Worm (Caenorhabditis elegans): ENCODE results near the gene nhr-195.

DNA sequence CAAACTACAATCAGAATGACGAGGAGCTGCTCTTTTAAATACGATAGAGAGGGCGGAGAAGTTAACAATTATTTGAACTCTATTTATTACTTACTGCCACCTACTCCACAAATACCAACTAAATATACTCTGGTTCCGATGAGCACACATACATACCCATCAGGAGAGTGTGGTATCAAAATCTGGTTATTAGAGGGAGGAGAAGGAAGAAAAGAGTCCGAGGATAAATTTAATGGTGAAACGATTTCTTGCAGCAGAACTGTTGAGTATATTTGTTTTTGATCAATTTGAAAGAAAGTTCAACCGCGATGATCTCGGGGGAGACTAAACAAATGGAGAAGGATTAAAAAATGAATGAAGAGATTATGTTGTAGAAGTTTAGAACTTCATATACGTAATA, 43.2 kb downstream of the nhr-195 start, which contains the start of gene H14N18.4:
- TF ChIP-seq flt-1 (GFP tag; IDR thresholded peaks at IDR 0.05), result no peak
- no peak for TF ChIP-seq ref-1 (GFP tag; conservative IDR thresholded peaks at IDR 0.05)
- TF ChIP-seq klf-2 (GFP tag; conservative IDR thresholded peaks at IDR 0.05), result no peak

Data from whole organism, midembryonic.